Worm (Caenorhabditis elegans) whole organism, L3 larva: ENCODE results near the gene clik-1.

ENCODE experiments used
- ZK546.5 ChIP-seq: sonication (generic microtip); optimal IDR thresholded peaks from 2 replicates; lab custom pipeline; 2017; ENCODE audit warnings: missing biosample characterization, missing genetic modification characterization
- aly-2 ChIP-seq: fragments of 150-350 bp; optimal IDR thresholded peaks from 2 replicates; lab custom pipeline; 2014; ENCODE audit warnings: missing biosample characterization, missing genetic modification characterization
- ama-1 ChIP-seq: fragments of 150-350 bp; optimal IDR thresholded peaks from 2 replicates; lab custom pipeline; 2018
- ceh-16 ChIP-seq: sonication (generic microtip); optimal IDR thresholded peaks from 2 replicates; lab custom pipeline; 2017; ENCODE audit warnings: missing biosample characterization, missing genetic modification characterization
- ceh-28 ChIP-seq: fragments of 150-350 bp; optimal IDR thresholded peaks from 2 replicates; lab custom pipeline; 2014; ENCODE audit warnings: missing biosample characterization, missing genetic modification reagents, missing genetic modification characterization
- ceh-9 ChIP-seq: sonication (generic microtip); optimal IDR thresholded peaks from 2 replicates; lab custom pipeline; 2018; ENCODE audit warnings: missing biosample characterization, missing genetic modification characterization
- daf-12 ChIP-seq: fragments of 150-350 bp; optimal IDR thresholded peaks from 2 replicates; lab custom pipeline; 2014; ENCODE audit warnings: missing biosample characterization, missing genetic modification reagents, missing genetic modification characterization
- egl-27 ChIP-seq: sonication (generic microtip); optimal IDR thresholded peaks from 4 replicates; lab custom pipeline; 2017; ENCODE audit warnings: missing biosample characterization, missing genetic modification reagents, missing genetic modification characterization
- egl-5 ChIP-seq: fragments of 150-350 bp; optimal IDR thresholded peaks from 2 replicates; lab custom pipeline; 2017; ENCODE audit warnings: missing biosample characterization, missing genetic modification reagents, missing genetic modification characterization, inconsistent platforms
- elt-1 ChIP-seq: fragments of 150-350 bp; optimal IDR thresholded peaks from 2 replicates; lab custom pipeline; 2014; ENCODE audit warnings: missing biosample characterization, missing genetic modification characterization
- elt-2 ChIP-seq: sonication (generic microtip); optimal IDR thresholded peaks from 2 replicates; lab custom pipeline; 2016; ENCODE audit warnings: missing genetic modification reagents, mild to moderate bottlenecking, missing genetic modification characterization, missing compliant biosample characterization
- elt-3 ChIP-seq, 3 experiments: fragments of 150-350 bp in 1 of 3; sonication (generic microtip) in 2 of 3; optimal IDR thresholded peaks; 2 replicates in 2 of 3; 4 replicates in 1 of 3; lab custom pipeline; 2014 to 2017; ENCODE audit warnings: missing biosample characterization in 3 of 3, missing genetic modification characterization in 3 of 3
- fkh-2 ChIP-seq: fragments of 150-350 bp; optimal IDR thresholded peaks from 2 replicates; lab custom pipeline; 2014; ENCODE audit warnings: missing biosample characterization, missing genetic modification reagents, missing genetic modification characterization
- fos-1 ChIP-seq: fragments of 150-350 bp; optimal IDR thresholded peaks from 2 replicates; lab custom pipeline; 2014; ENCODE audit warnings: missing biosample characterization, missing genetic modification characterization
- hmg-11 ChIP-seq: sonication (generic microtip); optimal IDR thresholded peaks from 2 replicates; lab custom pipeline; 2016; ENCODE audit warnings: missing genetic modification characterization, missing compliant biosample characterization
- jun-1 ChIP-seq: fragments of 150-350 bp; optimal IDR thresholded peaks from 2 replicates; lab custom pipeline; 2014; ENCODE audit warnings: missing biosample characterization, missing genetic modification reagents, missing genetic modification characterization
- lin-39 ChIP-seq: fragments of 150-350 bp; optimal IDR thresholded peaks from 2 replicates; lab custom pipeline; 2018; ENCODE audit warnings: missing biosample characterization, missing genetic modification reagents, missing genetic modification characterization
- lsy-12 ChIP-seq: sonication (generic microtip); optimal IDR thresholded peaks from 2 replicates; lab custom pipeline; 2016; ENCODE audit warnings: mild to moderate bottlenecking, missing genetic modification characterization, missing compliant biosample characterization
- mdl-1 ChIP-seq: fragments of 150-350 bp; optimal IDR thresholded peaks from 2 replicates; lab custom pipeline; 2014; ENCODE audit warnings: missing biosample characterization, missing genetic modification characterization
- mml-1 ChIP-seq: fragments of 150-350 bp; sonication (generic microtip); optimal IDR thresholded peaks from 3 replicates; lab custom pipeline; 2014; ENCODE audit warnings: missing biosample characterization, missing genetic modification characterization
- nfya-1 ChIP-seq: sonication (generic microtip); optimal IDR thresholded peaks from 2 replicates; lab custom pipeline; 2017; ENCODE audit warnings: missing genetic modification characterization, mild to moderate bottlenecking, missing compliant biosample characterization, antibody characterized with exemption, moderate library complexity; ENCODE audit not compliant: insufficient read depth
- nhr-12 ChIP-seq: fragments of 150-350 bp; optimal IDR thresholded peaks from 2 replicates; lab custom pipeline; 2014; ENCODE audit warnings: missing biosample characterization, missing genetic modification characterization
- nhr-23 ChIP-seq: fragments of 150-350 bp; optimal IDR thresholded peaks from 2 replicates; lab custom pipeline; 2014; ENCODE audit warnings: missing biosample characterization, missing genetic modification reagents, missing genetic modification characterization
- nhr-237 ChIP-seq: fragments of 150-350 bp; optimal IDR thresholded peaks from 2 replicates; lab custom pipeline; 2014; ENCODE audit warnings: missing biosample characterization, missing genetic modification characterization
- nhr-25 ChIP-seq: sonication (generic microtip); optimal IDR thresholded peaks from 2 replicates; lab custom pipeline; 2017; ENCODE audit warnings: missing biosample characterization, missing genetic modification characterization
- nhr-43 ChIP-seq: sonication (generic microtip); optimal IDR thresholded peaks from 2 replicates; lab custom pipeline; 2016; ENCODE audit warnings: mild to moderate bottlenecking, missing genetic modification characterization, missing compliant biosample characterization; ENCODE audit not compliant: poor library complexity, severe bottlenecking
- nhr-76 ChIP-seq: fragments of 150-350 bp; sonication (generic microtip); optimal IDR thresholded peaks from 5 replicates; lab custom pipeline; 2014; ENCODE audit warnings: missing biosample characterization, missing genetic modification characterization
- nhr-77 ChIP-seq: fragments of 150-350 bp; optimal IDR thresholded peaks from 2 replicates; lab custom pipeline; 2014; ENCODE audit warnings: missing biosample characterization, missing genetic modification characterization
- pqm-1 ChIP-seq: fragments of 150-350 bp; optimal IDR thresholded peaks from 2 replicates; lab custom pipeline; 2017; ENCODE audit warnings: missing biosample characterization, missing genetic modification characterization, inconsistent platforms
- skn-1 ChIP-seq: fragments of 150-350 bp; optimal IDR thresholded peaks from 2 replicates; lab custom pipeline; 2014; ENCODE audit warnings: missing biosample characterization, missing genetic modification characterization
- snpc-4 ChIP-seq: fragments of 150-350 bp; optimal IDR thresholded peaks from 2 replicates; lab custom pipeline; 2014; ENCODE audit warnings: missing biosample characterization, missing genetic modification characterization
- unc-39 ChIP-seq: sonication (generic microtip); optimal IDR thresholded peaks from 4 replicates; lab custom pipeline; 2017; ENCODE audit warnings: missing biosample characterization, missing genetic modification characterization
- unc-62 ChIP-seq: fragments of 150-350 bp; sonication (generic microtip); optimal IDR thresholded peaks from 4 replicates; lab custom pipeline; 2014; ENCODE audit warnings: missing biosample characterization, missing genetic modification reagents, missing genetic modification characterization
- zag-1 ChIP-seq: fragments of 150-350 bp; optimal IDR thresholded peaks from 2 replicates; lab custom pipeline; 2014; ENCODE audit warnings: missing biosample characterization, missing genetic modification characterization
- ztf-4 ChIP-seq: fragments of 150-350 bp; optimal IDR thresholded peaks from 2 replicates; lab custom pipeline; 2014; ENCODE audit warnings: missing biosample characterization, missing genetic modification characterization

The clik-1 gene

ce11 chrV:6780166-6780565 is 11.6 kb upstream of the clik-1 start, which contains the start of gene ZC404.15:
Gene ZC404.15, plus strand, starts transcription at chrV:6780466.
- TF ChIP-seq pqm-1 (tag; lab: Kevin White, UChicago) (no peak), elt-1 (tag; lab: Kevin White, UChicago) (no peak), hmg-11 (tag; lab: Kevin White, UChicago) (no peak), aly-2 (tag; lab: Kevin White, UChicago) (no peak), fkh-2 (tag; lab: Kevin White, UChicago) (no peak), snpc-4 (tag; lab: Kevin White, UChicago) (no peak), fos-1 (tag; lab: Kevin White, UChicago) (no peak), egl-27 (tag; lab: Kevin White, UChicago) (no peak), ama-1 (lab: Kevin White, UChicago) (no peak), egl-5 (no peak), nhr-12 (no peak), ceh-28 (tag; lab: Kevin White, UChicago) (no peak), nhr-23 (tag; lab: Kevin White, UChicago) (no peak), nhr-25 (tag; lab: Kevin White, UChicago) (no peak), mml-1 (tag; lab: Kevin White, UChicago) (no peak), nhr-237 (tag; lab: Kevin White, UChicago) (no peak), ZK546.5 (tag; lab: Kevin White, UChicago) (no peak), lsy-12 (tag; lab: Kevin White, UChicago) (no peak), lin-39 (no peak), skn-1 (no peak)

ce11 chrV:6778457-6778856 is 9.9 kb upstream of the clik-1 start:
- TF ChIP-seq zag-1: no peak
- no peak for TF ChIP-seq jun-1 (tag; lab: Kevin White, UChicago)
- no peak for TF ChIP-seq pqm-1 (tag; lab: Kevin White, UChicago)
- TF ChIP-seq skn-1: no peak
- TF ChIP-seq nhr-237 (tag; lab: Kevin White, UChicago): no peak
- TF ChIP-seq unc-39 (tag; lab: Kevin White, UChicago): no peak
- no peak for TF ChIP-seq fkh-2 (tag; lab: Kevin White, UChicago)
- no peak for TF ChIP-seq elt-3 (tag; optimal IDR thresholded peaks at IDR 0.05; lab: Kevin White, UChicago)
- TF ChIP-seq hmg-11 (tag; lab: Kevin White, UChicago): no peak
- TF ChIP-seq lin-39: no peak
- no peak for TF ChIP-seq nhr-76 (tag; lab: Kevin White, UChicago)
- TF ChIP-seq mml-1 (tag; lab: Kevin White, UChicago): no peak
- no peak for TF ChIP-seq elt-2
- TF ChIP-seq nhr-77 (tag; lab: Kevin White, UChicago): no peak
- TF ChIP-seq ztf-4 (tag; lab: Kevin White, UChicago): no peak

ce11 chrV:6775708-6776107 is 7.2 kb upstream of the clik-1 start, which contains the start of gene srh-28:
Gene srh-28, minus strand, starts transcription at chrV:6775808.
- no peak for TF ChIP-seq mdl-1 (tag; lab: Kevin White, UChicago)
- TF ChIP-seq snpc-4 (tag; lab: Kevin White, UChicago): no peak
- TF ChIP-seq fos-1 (tag; lab: Kevin White, UChicago): no peak
- TF ChIP-seq daf-12: no peak
- no peak for TF ChIP-seq ztf-4 (tag; lab: Kevin White, UChicago)
- no peak for TF ChIP-seq ama-1 (lab: Kevin White, UChicago)
- no peak for TF ChIP-seq zag-1
- TF ChIP-seq ceh-16 (tag; lab: Kevin White, UChicago): no peak
- TF ChIP-seq nhr-43 (tag; lab: Kevin White, UChicago): no peak
- TF ChIP-seq nhr-76 (tag; lab: Kevin White, UChicago): no peak
- no peak for TF ChIP-seq pqm-1 (tag; lab: Kevin White, UChicago)
- no peak for TF ChIP-seq nfya-1 (tag; lab: Kevin White, UChicago)
- TF ChIP-seq ceh-28 (tag; lab: Kevin White, UChicago): no peak
- no peak for TF ChIP-seq mml-1 (tag; lab: Kevin White, UChicago)
- TF ChIP-seq skn-1: no peak
- TF ChIP-seq unc-62 (GFP tag; lab: Kevin White, UChicago): no peak
- no peak for TF ChIP-seq egl-27 (tag; lab: Kevin White, UChicago)

- TF ChIP-seq nhr-77 (tag; lab: Kevin White, UChicago) (no peak), ceh-9 (no peak)
Observed at ce11 chrV:6773735-6774134, 5.2 kb upstream of the clik-1 start, which contains the start of gene ZC404.16. Gene ZC404.16, minus strand, starts transcription at chrV:6773835.
